Fruit fly (Drosophila melanogaster) whole organism, wandering third instar larva: Measurements from ENCODE around the gene CG7430.
"Not testable (repeated sequence)": the region's sequence is repeated elsewhere in the genome, so short reads cannot be mapped to it uniquely, and the experiment has no call there.

Source experiments
- Abd-B ChIP-seq: fragments of >200 bp; optimal IDR thresholded peaks from 2 replicates; lab custom pipeline; 2017; ENCODE audit warnings: missing biosample characterization, missing genetic modification characterization
- CG32264 ChIP-seq: fragments of 200-800 bp; sonication (Bioruptor generic); optimal IDR thresholded peaks from 2 replicates; lab custom pipeline; 2016; ENCODE audit warnings: missing biosample characterization, missing genetic modification characterization
- CG9705 ChIP-seq: fragments of 200-800 bp; sonication (Bioruptor generic); optimal IDR thresholded peaks from 2 replicates; lab custom pipeline; 2018; ENCODE audit warnings: missing biosample characterization, mild to moderate bottlenecking, missing genetic modification characterization
- CrebA ChIP-seq: fragments of 200-800 bp; sonication (Bioruptor generic); optimal IDR thresholded peaks from 2 replicates; lab custom pipeline; 2016; ENCODE audit warnings: missing biosample characterization, mild to moderate bottlenecking, missing genetic modification characterization, borderline replicate concordance
- Dif ChIP-seq: fragments of 200-275, 200-300 bp; sonication (Bioruptor generic); optimal IDR thresholded peaks from 2 replicates; lab custom pipeline; 2018; ENCODE audit warnings: missing biosample characterization, missing genetic modification characterization; ENCODE audit not compliant: partially characterized antibody
- GATAd ChIP-seq: sonication (Bioruptor generic); optimal IDR thresholded peaks from 2 replicates; lab custom pipeline; 2016; ENCODE audit warnings: missing biosample characterization, missing genetic modification characterization
- HLH106 ChIP-seq: fragments of 200-800 bp; optimal IDR thresholded peaks from 3 replicates; lab custom pipeline; 2019; ENCODE audit warnings: missing biosample characterization, mild to moderate bottlenecking, missing genetic modification characterization, moderate library complexity
- Hnf4 ChIP-seq: fragments of 200-800 bp; sonication (Bioruptor generic); optimal IDR thresholded peaks from 2 replicates; lab custom pipeline; 2016; ENCODE audit warnings: missing biosample characterization, mild to moderate bottlenecking, missing genetic modification characterization
- Hr78 ChIP-seq: fragments of >200 bp; optimal IDR thresholded peaks from 2 replicates; lab custom pipeline; 2017; ENCODE audit warnings: missing biosample characterization, missing genetic modification characterization
- Hr83 ChIP-seq: fragments of 200-300 bp; sonication (Bioruptor generic); optimal IDR thresholded peaks from 2 replicates; lab custom pipeline; 2016; ENCODE audit warnings: missing biosample characterization, mild to moderate bottlenecking, missing genetic modification characterization, moderate library complexity; ENCODE audit not compliant: poor library complexity, severe bottlenecking
- Jra ChIP-seq: sonication (Bioruptor generic); optimal IDR thresholded peaks from 2 replicates; lab custom pipeline; 2016; ENCODE audit warnings: missing biosample characterization, missing genetic modification characterization
- Mio ChIP-seq: sonication (Bioruptor generic); optimal IDR thresholded peaks from 2 replicates; lab custom pipeline; 2016; ENCODE audit warnings: missing biosample characterization, missing genetic modification characterization
- Myc ChIP-seq: fragments of >200 bp; optimal IDR thresholded peaks from 2 replicates; lab custom pipeline; 2017
- N ChIP-seq: fragments of >200 bp; optimal IDR thresholded peaks from 2 replicates; lab custom pipeline; 2018; ENCODE audit warnings: missing biosample characterization, missing external identifiers, missing genetic modification characterization
- OdsH ChIP-seq: fragments of 200-800 bp; sonication (Bioruptor generic); optimal IDR thresholded peaks from 2 replicates; lab custom pipeline; 2016; ENCODE audit warnings: missing biosample characterization, mild to moderate bottlenecking, missing genetic modification characterization
- Rel ChIP-seq, 2 experiments: fragments of 200-800 bp; sonication (Bioruptor generic) in 1 of 2; optimal IDR thresholded peaks; 2 replicates in 1 of 2; 3 replicates in 1 of 2; lab custom pipeline; 2016 to 2019; ENCODE audit warnings: mild to moderate bottlenecking in 2 of 2, missing biosample characterization in 2 of 2, missing genetic modification characterization in 2 of 2, moderate library complexity in 1 of 2
- Sp1 ChIP-seq: fragments of 200-800 bp; sonication (Bioruptor generic); optimal IDR thresholded peaks from 3 replicates; lab custom pipeline; 2019; ENCODE audit warnings: missing biosample characterization, mild to moderate bottlenecking, missing genetic modification characterization, moderate library complexity
- Vsx2 ChIP-seq: fragments of 200-300, 225-300 bp; sonication (Bioruptor generic); optimal IDR thresholded peaks from 2 replicates; lab custom pipeline; 2018; ENCODE audit warnings: missing biosample characterization, missing genetic modification characterization; ENCODE audit not compliant: partially characterized antibody
- br ChIP-seq: fragments of 200-800 bp; sonication (Bioruptor generic); optimal IDR thresholded peaks from 2 replicates; lab custom pipeline; 2016; ENCODE audit warnings: missing biosample characterization, missing genetic modification characterization
- brk ChIP-seq: fragments of 200-800 bp; sonication (Bioruptor generic); optimal IDR thresholded peaks from 2 replicates; lab custom pipeline; 2016; ENCODE audit warnings: missing biosample characterization, mild to moderate bottlenecking, missing genetic modification characterization
- dl ChIP-seq, 2 experiments: fragments of 175-275, 200-275 bp in 1 of 2; fragments of 200-275 bp in 1 of 2; sonication (Bioruptor generic); optimal IDR thresholded peaks; lab custom pipeline; 2018; ENCODE audit warnings: mild to moderate bottlenecking in 2 of 2, missing biosample characterization in 2 of 2, missing genetic modification characterization in 2 of 2, moderate library complexity in 2 of 2; ENCODE audit not compliant: partially characterized antibody in 2 of 2, insufficient read depth in 1 of 2
- dmrt93B ChIP-seq: fragments of 200-800 bp; sonication (Bioruptor generic); optimal IDR thresholded peaks from 2 replicates; lab custom pipeline; 2018; ENCODE audit warnings: missing biosample characterization, mild to moderate bottlenecking, missing genetic modification characterization
- foxo ChIP-seq, 2 experiments: fragments of 200-800 bp; sonication (Bioruptor generic); optimal IDR thresholded peaks; 2 replicates in 1 of 2; 3 replicates in 1 of 2; lab custom pipeline; 2016 to 2017; ENCODE audit warnings: missing biosample characterization in 2 of 2, missing genetic modification characterization in 2 of 2
- fru ChIP-seq: fragments of 200-800 bp; sonication (Bioruptor generic); optimal IDR thresholded peaks from 3 replicates; lab custom pipeline; 2016; ENCODE audit warnings: missing biosample characterization, mild to moderate bottlenecking, missing genetic modification characterization
- h ChIP-seq: fragments of 200-800 bp; sonication (Bioruptor generic); optimal IDR thresholded peaks from 3 replicates; lab custom pipeline; 2016; ENCODE audit warnings: missing biosample characterization, mild to moderate bottlenecking, missing genetic modification characterization
- jim ChIP-seq: fragments of 175-275, 200-325 bp; sonication (Bioruptor generic); optimal IDR thresholded peaks from 2 replicates; lab custom pipeline; 2016; ENCODE audit warnings: missing biosample characterization, mild to moderate bottlenecking, missing genetic modification characterization
- lola ChIP-seq: fragments of >200 bp; optimal IDR thresholded peaks from 2 replicates; lab custom pipeline; 2017; ENCODE audit warnings: missing biosample characterization, missing genetic modification characterization
- pan ChIP-seq: fragments of >200 bp; optimal IDR thresholded peaks from 2 replicates; lab custom pipeline; 2017
- rgr ChIP-seq: fragments of 200-800 bp; sonication (Bioruptor generic); optimal IDR thresholded peaks from 3 replicates; lab custom pipeline; 2016; ENCODE audit warnings: missing biosample characterization, mild to moderate bottlenecking, missing genetic modification characterization
- sage ChIP-seq: fragments of 200-800 bp; sonication (Bioruptor generic); optimal IDR thresholded peaks from 2 replicates; lab custom pipeline; 2016; ENCODE audit warnings: missing biosample characterization, mild to moderate bottlenecking, missing genetic modification characterization
- sv ChIP-seq: fragments of 200-800 bp; sonication (Bioruptor generic); optimal IDR thresholded peaks from 3 replicates; lab custom pipeline; 2016; ENCODE audit warnings: missing biosample characterization, missing genetic modification characterization
- tai ChIP-seq: sonication (Bioruptor generic); optimal IDR thresholded peaks from 2 replicates; lab custom pipeline; 2016; ENCODE audit warnings: missing biosample characterization, missing genetic modification characterization
- usp ChIP-seq: fragments of >200 bp; optimal IDR thresholded peaks from 2 replicates; lab custom pipeline; 2017; ENCODE audit warnings: missing biosample characterization, missing genetic modification characterization
- woc ChIP-seq: sonication (Bioruptor generic); optimal IDR thresholded peaks from 2 replicates; lab custom pipeline; 2016; ENCODE audit warnings: missing biosample characterization, mild to moderate bottlenecking, missing genetic modification characterization

CG7430 gene

dm6 chr3L:17858174-17858573 lies 11.5 kb downstream of the CG7430 start, which contains the start of gene CG34002:
Gene CG34002 (plus strand): TSS chr3L:17858474.
- TF ChIP-seq Sp1; sv (GFP tag; lab: Kevin White, UChicago); Dif: not testable (repeated sequence)

- peak; percentile 29 for TF ChIP-seq Myc (lab: Kevin White, UChicago)
- no peak for TF ChIP-seq usp (GFP tag; lab: Kevin White, UChicago)
- TF ChIP-seq h (GFP tag; lab: Kevin White, UChicago): peak; percentile 49
- TF ChIP-seq Hr78 (GFP tag; lab: Kevin White, UChicago): no peak
- no peak for TF ChIP-seq Mio (GFP tag; lab: Kevin White, UChicago)
- no peak for TF ChIP-seq foxo (GFP tag; optimal IDR thresholded peaks at IDR 0.05; lab: Kevin White, UChicago)
- peak; percentile 28 for TF ChIP-seq Hnf4 (GFP tag; lab: Kevin White, UChicago)
- no peak for TF ChIP-seq woc
- TF ChIP-seq HLH106 (tag; lab: Kevin White, UChicago): no peak
- no peak for TF ChIP-seq Vsx2 (GFP tag; lab: Kevin White, UChicago)
- TF ChIP-seq fru (GFP tag; lab: Kevin White, UChicago): peak; percentile 79
- peak in 1 of 2 experiments; percentile 28 for TF ChIP-seq dl (GFP tag; optimal IDR thresholded peaks at IDR 0.05; lab: Kevin White, UChicago; ENCODE audit: insufficient read depth in 1 of 2, partially characterized antibody in 2 of 2)
- no peak for TF ChIP-seq sage (GFP tag; lab: Kevin White, UChicago)
- TF ChIP-seq Hr83 (GFP tag; lab: Kevin White, UChicago): peak; percentile 12
- TF ChIP-seq rgr (GFP tag; lab: Kevin White, UChicago): no peak
- peak; percentile 65 for TF ChIP-seq CrebA (GFP tag; lab: Kevin White, UChicago)
- TF ChIP-seq GATAd (GFP tag; lab: Kevin White, UChicago): no peak
- no peak for TF ChIP-seq N (GFP tag; lab: Kevin White, UChicago)
- TF ChIP-seq pan (lab: Kevin White, UChicago): no peak
- TF ChIP-seq br (GFP tag; lab: Kevin White, UChicago): peak; percentile 24
- no peak for TF ChIP-seq tai
- no peak for TF ChIP-seq lola (GFP tag; lab: Kevin White, UChicago)
- TF ChIP-seq Dif: peak; percentile 37
- no peak for TF ChIP-seq Rel (GFP tag; optimal IDR thresholded peaks at IDR 0.05; lab: Kevin White, UChicago)
- no peak for TF ChIP-seq Rel (tag; optimal IDR thresholded peaks at IDR 0.05; lab: Kevin White, UChicago)
- no peak for TF ChIP-seq Abd-B
- TF ChIP-seq, all 38 proteins: peak for 9
Measured at dm6 chr3L:17878781-17879360, 32.2 kb downstream of the CG7430 start, which contains the start of gene CG7408. Gene CG7408 (plus strand): TSS chr3L:17879096.

dm6 chr3L:17884276-17884675 lies 37.6 kb downstream of the CG7430 start, which contains the start of gene CG5506:
Gene CG5506 (minus strand): TSS chr3L:17884376.
- TF ChIP-seq Mio (GFP tag; lab: Kevin White, UChicago): no peak
- no peak for TF ChIP-seq Rel (GFP tag; optimal IDR thresholded peaks at IDR 0.05; lab: Kevin White, UChicago)
- TF ChIP-seq Rel (tag; optimal IDR thresholded peaks at IDR 0.05; lab: Kevin White, UChicago): peak; percentile 66
- TF ChIP-seq Jra: no peak
- no peak for TF ChIP-seq jim (GFP tag; lab: Kevin White, UChicago)

- TF ChIP-seq h (GFP tag; lab: Kevin White, UChicago) (no peak), HLH106 (tag; lab: Kevin White, UChicago) (no peak), sage (GFP tag; lab: Kevin White, UChicago) (no peak), OdsH (GFP tag; lab: Kevin White, UChicago) (no peak), dmrt93B (GFP tag; lab: Kevin White, UChicago) (no peak), CG9705 (GFP tag; lab: Kevin White, UChicago) (no peak), Vsx2 (GFP tag; lab: Kevin White, UChicago) (no peak), usp (GFP tag; lab: Kevin White, UChicago) (no peak), fru (GFP tag; lab: Kevin White, UChicago) (no peak), rgr (GFP tag; lab: Kevin White, UChicago) (no peak), CrebA (GFP tag; lab: Kevin White, UChicago) (no peak), Abd-B (no peak), CG32264 (GFP tag; lab: Kevin White, UChicago) (no peak), Hr78 (GFP tag; lab: Kevin White, UChicago) (no peak), brk (no peak), Rel (GFP tag; optimal IDR thresholded peaks at IDR 0.05; lab: Kevin White, UChicago) (no peak), Rel (tag; optimal IDR thresholded peaks at IDR 0.05; lab: Kevin White, UChicago) (no peak), Dif (no peak)
Measured at dm6 chr3L:17886545-17886944, 39.8 kb downstream of the CG7430 start, which contains the start of gene CG16775. Gene CG16775 (minus strand): TSS chr3L:17886645.
